Worm (Caenorhabditis elegans) whole organism, L1 larva: ENCODE measurements around the gene C17G1.14.

ENCODE experiments used
- nhr-237 ChIP-seq: fragments of 150-350 bp; optimal IDR thresholded peaks from 2 replicates; lab custom pipeline; 2014; ENCODE audit warnings: missing biosample characterization, missing genetic modification characterization
- nhr-90 ChIP-seq: sonication (generic microtip); optimal IDR thresholded peaks from 2 replicates; lab custom pipeline; 2016; ENCODE audit warnings: mild to moderate bottlenecking, missing genetic modification characterization, missing compliant biosample characterization; ENCODE audit not compliant: poor library complexity
- skn-1 ChIP-seq: fragments of 150-350 bp; optimal IDR thresholded peaks from 2 replicates; lab custom pipeline; 2014; ENCODE audit warnings: missing biosample characterization, missing genetic modification characterization
- ztf-4 ChIP-seq: fragments of 150-350 bp; optimal IDR thresholded peaks from 2 replicates; lab custom pipeline; 2014; ENCODE audit warnings: missing biosample characterization, missing genetic modification characterization

DNA sequence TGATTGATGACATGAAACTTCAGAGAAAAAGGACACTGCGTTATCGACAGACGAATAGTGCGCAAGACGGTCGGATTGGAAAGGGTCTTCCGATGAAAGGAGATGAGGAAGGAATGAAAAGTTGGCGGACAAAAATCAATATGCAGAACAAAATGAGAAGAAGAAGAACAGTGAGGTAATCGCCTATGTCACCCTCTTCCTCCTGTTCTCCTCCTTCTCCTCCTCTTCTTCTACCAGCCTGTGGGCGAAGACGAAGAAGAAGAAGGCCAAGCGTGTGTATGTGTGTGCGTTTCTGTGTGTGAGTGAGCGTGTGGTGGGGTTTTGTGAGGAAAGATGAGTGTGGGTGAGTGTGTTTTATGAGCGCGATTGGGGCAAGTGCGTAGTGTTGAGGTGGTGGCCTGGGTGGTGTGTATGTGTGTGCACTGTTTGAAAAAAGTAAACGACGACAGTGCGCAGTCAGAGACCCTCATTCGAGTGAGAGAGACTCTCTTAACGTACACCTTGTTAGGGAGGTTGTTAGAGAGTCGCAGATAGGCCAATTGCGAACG is 6.3 kb upstream of the C17G1.14 start, which contains the start of gene tsp-21:
- TF ChIP-seq nhr-90 (peak; percentile 65), nhr-237 (peak; percentile 71), ztf-4 (tag; lab: Kevin White, UChicago) (peak; percentile 52), skn-1 (peak; percentile 84)
